Fruit fly (Drosophila melanogaster): ENCODE measurements around the gene brk.

brk gene

dm6 chrX:7293133-7293873 lies 14.4 kb upstream of the brk start (continued):
- TF ChIP-seq Eip93F (GFP tag; optimal IDR thresholded peaks at IDR 0.05): peak; percentile 33
- peak; percentile 85 for TF ChIP-seq CG3032 (tag; optimal IDR thresholded peaks at IDR 0.05)
- TF ChIP-seq CG32006 (GFP tag; optimal IDR thresholded peaks at IDR 0.05): peak; percentile 82
- peak; percentile 93 for TF ChIP-seq eg (GFP tag; IDR thresholded peaks at IDR 0.05)
- TF ChIP-seq Sox15 (GFP tag; optimal IDR thresholded peaks at IDR 0.05): peak; percentile 81
- peak; percentile 82 for TF ChIP-seq Ets96B (tag; optimal IDR thresholded peaks at IDR 0.05)
- TF ChIP-seq Ets21C (GFP tag; optimal IDR thresholded peaks at IDR 0.05): peak; percentile 83
- TF ChIP-seq dsx (GFP tag; optimal IDR thresholded peaks at IDR 0.05; ENCODE audit: poor library complexity, severe bottlenecking): peak; percentile 90
- TF ChIP-seq CG11902 (GFP tag; optimal IDR thresholded peaks at IDR 0.05): peak; percentile 82
- TF ChIP-seq Gug (GFP tag; IDR thresholded peaks at IDR 0.05): peak; percentile 89
- TF ChIP-seq Sox14 (GFP tag; optimal IDR thresholded peaks at IDR 0.05): peak; percentile 84
- peak; percentile 75 for TF ChIP-seq achi (GFP tag; optimal IDR thresholded peaks at IDR 0.05)
- peak; percentile 72 for TF ChIP-seq net (GFP tag; optimal IDR thresholded peaks at IDR 0.05)
- peak; percentile 71 for TF ChIP-seq spab (GFP tag; optimal IDR thresholded peaks at IDR 0.05)
- TF ChIP-seq Sox102F (GFP tag; optimal IDR thresholded peaks at IDR 0.05): peak; percentile 83
- peak; percentile 84 for TF ChIP-seq fd59A (GFP tag; optimal IDR thresholded peaks at IDR 0.05)
- peak; percentile 63 for TF ChIP-seq Blimp-1 (GFP tag; optimal IDR thresholded peaks at IDR 0.05)
- peak; percentile 76 for TF ChIP-seq CG8632 (GFP tag; optimal IDR thresholded peaks at IDR 0.05)
- TF ChIP-seq CG6792 (GFP tag; optimal IDR thresholded peaks at IDR 0.05): peak; percentile 84
- peak; percentile 90 for TF ChIP-seq Hr39 (GFP tag; optimal IDR thresholded peaks at IDR 0.05)
- peak; percentile 81 for TF ChIP-seq CG6808 (GFP tag; optimal IDR thresholded peaks at IDR 0.05)
- TF ChIP-seq Hr38 (GFP tag; optimal IDR thresholded peaks at IDR 0.05): no peak
- peak; percentile 80 to 87 for TF ChIP-seq ss (GFP tag; optimal IDR thresholded peaks at IDR 0.05)

dm6 chrX:7293874-7294559 lies 13.7 kb upstream of the brk start:
- TF ChIP-seq ss (GFP tag; optimal IDR thresholded peaks at IDR 0.05) (peak; percentile 92 to 93), Hr4 (GFP tag; optimal IDR thresholded peaks at IDR 0.05) (peak; percentile 71), CG6808 (GFP tag; optimal IDR thresholded peaks at IDR 0.05) (peak; percentile 91), topi (GFP tag; optimal IDR thresholded peaks at IDR 0.05) (peak; percentile 88), Lpt (GFP tag; optimal IDR thresholded peaks at IDR 0.05) (peak; percentile 71), CG6854 (GFP tag; optimal IDR thresholded peaks at IDR 0.05) (peak; percentile 92), Eip93F (GFP tag; optimal IDR thresholded peaks at IDR 0.05) (peak; percentile 76), Sox14 (GFP tag; optimal IDR thresholded peaks at IDR 0.05) (peak; percentile 72), spab (GFP tag; optimal IDR thresholded peaks at IDR 0.05) (peak; percentile 87), Eip78C (GFP tag) (peak; percentile 98), fd85E (GFP tag; optimal IDR thresholded peaks at IDR 0.05) (no peak), Eip75B (GFP tag; optimal IDR thresholded peaks at IDR 0.05) (peak; percentile 55), Gug (GFP tag; IDR thresholded peaks at IDR 0.05) (peak; percentile 84), CG9139 (GFP tag; optimal IDR thresholded peaks at IDR 0.05) (peak; percentile 88), Hr39 (GFP tag; optimal IDR thresholded peaks at IDR 0.05) (peak; percentile 49), Sox15 (GFP tag; optimal IDR thresholded peaks at IDR 0.05) (peak; percentile 66), CG6163 (GFP tag; IDR thresholded peaks at IDR 0.05) (peak; percentile 90), Ets21C (GFP tag; optimal IDR thresholded peaks at IDR 0.05) (peak; percentile 54), eg (GFP tag; IDR thresholded peaks at IDR 0.05) (peak; percentile 89), CG6276 (GFP tag; optimal IDR thresholded peaks at IDR 0.05) (peak; percentile 92), CG10669 (GFP tag; optimal IDR thresholded peaks at IDR 0.05) (peak; percentile 91), svp (GFP tag) (peak; percentile 92), CG11762 (GFP tag; optimal IDR thresholded peaks at IDR 0.05; ENCODE audit: insufficient read depth) (peak; percentile 78), lz (GFP tag; optimal IDR thresholded peaks at IDR 0.05) (peak; percentile 80), achi (GFP tag; optimal IDR thresholded peaks at IDR 0.05) (peak; percentile 87), pdm3 (GFP tag; optimal IDR thresholded peaks at IDR 0.05) (peak; percentile 83), CG31627 (GFP tag; optimal IDR thresholded peaks at IDR 0.05) (peak; percentile 70), CG10631 (GFP tag; optimal IDR thresholded peaks at IDR 0.05) (peak; percentile 83), dsx (GFP tag; optimal IDR thresholded peaks at IDR 0.05; ENCODE audit: poor library complexity, severe bottlenecking) (peak; percentile 93), CG7368 (GFP tag; optimal IDR thresholded peaks at IDR 0.05) (peak; percentile 69), CG32006 (GFP tag; optimal IDR thresholded peaks at IDR 0.05) (peak; percentile 88), CG3032 (tag; optimal IDR thresholded peaks at IDR 0.05) (peak; percentile 93), Met (GFP tag; optimal IDR thresholded peaks at IDR 0.05) (peak; percentile 87), Sox102F (GFP tag; optimal IDR thresholded peaks at IDR 0.05) (peak; percentile 80), esn (GFP tag; optimal IDR thresholded peaks at IDR 0.05) (peak; percentile 89), CG8319 (GFP tag; optimal IDR thresholded peaks at IDR 0.05) (peak; percentile 69), net (GFP tag; optimal IDR thresholded peaks at IDR 0.05) (peak; percentile 82)

All from whole organism, prepupa.